Worm (Caenorhabditis elegans): Measurements from ENCODE around the gene str-101.
A peak's percentile ranks its signal among the peaks of the same experiment; 100 is the strongest.

Gene str-101

DNA sequence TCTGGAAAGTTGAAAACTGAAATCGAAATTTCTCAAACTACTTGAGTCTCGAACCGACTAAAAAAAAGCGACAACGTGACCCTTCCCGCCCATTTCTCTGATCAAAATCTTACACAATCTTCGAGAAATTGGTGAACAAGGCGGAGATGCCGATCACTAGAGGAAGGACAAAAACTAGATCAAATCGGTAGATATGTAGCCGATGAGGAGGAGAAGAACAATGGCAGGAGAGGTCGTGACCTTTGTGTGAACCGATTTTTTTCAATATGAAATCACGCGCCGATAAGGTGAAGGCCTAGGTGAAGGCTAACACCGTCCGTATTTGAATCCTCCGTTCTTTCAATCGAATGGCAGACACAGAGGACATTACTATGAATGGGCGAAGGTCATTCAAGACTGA lies 50.8 kb downstream of the str-101 start:
- TF ChIP-seq pqm-1 (tag; optimal IDR thresholded peaks at IDR 0.05) (no peak), rnt-1 (tag; optimal IDR thresholded peaks at IDR 0.05) (peak; percentile 22)
